Worm (Caenorhabditis elegans) whole organism, L4 larva: ENCODE data around the gene slc-30A9.

Experiments
- D1046.2 ChIP-seq: fragments of 200-800 bp; sonication (Bioruptor generic); IDR thresholded peaks from 2 replicates; pipeline ENCODE4 v1.3.6; 2022; ENCODE audit warnings: missing genetic modification characterization, missing compliant biosample characterization
- F26F4.8 ChIP-seq: fragments of 200-800 bp; sonication (Bioruptor generic); conservative IDR thresholded peaks from 2 replicates; pipeline ENCODE4 v1.3.6; 2022; ENCODE audit warnings: missing genetic modification characterization, missing compliant biosample characterization
- F37D6.2 ChIP-seq: sonication (generic microtip); optimal IDR thresholded peaks from 2 replicates; lab custom pipeline; 2016; ENCODE audit warnings: mild to moderate bottlenecking, missing genetic modification characterization, missing compliant biosample characterization
- F49E8.2 ChIP-seq: sonication (generic microtip); optimal IDR thresholded peaks from 2 replicates; lab custom pipeline; 2016; ENCODE audit warnings: missing compliant biosample characterization, mild to moderate bottlenecking, missing genetic modification characterization, borderline replicate concordance
- ZK546.5 ChIP-seq, 2 experiments: sonication (generic microtip); optimal IDR thresholded peaks; 2 replicates each; lab custom pipeline; 2017; ENCODE audit warnings: missing biosample characterization in 2 of 2, missing genetic modification characterization in 2 of 2
- aha-1 ChIP-seq: fragments of 150-350 bp; peaks from one replicate; lab custom pipeline; 2014; ENCODE audit warnings: missing biosample characterization, missing genetic modification characterization
- aly-2 ChIP-seq: sonication (generic microtip); optimal IDR thresholded peaks from 2 replicates; lab custom pipeline; 2018; ENCODE audit warnings: missing biosample characterization, missing genetic modification characterization
- ceh-32 ChIP-seq: sonication (generic microtip); optimal IDR thresholded peaks from 2 replicates; lab custom pipeline; 2016; ENCODE audit warnings: mild to moderate bottlenecking, missing genetic modification characterization, missing compliant biosample characterization; ENCODE audit not compliant: poor library complexity
- ceh-82 ChIP-seq: sonication (generic microtip); optimal IDR thresholded peaks from 2 replicates; lab custom pipeline; 2017; ENCODE audit warnings: missing biosample characterization, missing genetic modification characterization
- ces-1 ChIP-seq: fragments of 150-350 bp; sonication (generic microtip); optimal IDR thresholded peaks from 4 replicates; lab custom pipeline; 2014; ENCODE audit warnings: missing biosample characterization, missing genetic modification reagents, missing genetic modification characterization
- daf-16 ChIP-seq, 3 experiments: sonication (generic microtip); optimal IDR thresholded peaks; 2 replicates each; lab custom pipeline; 2016 to 2017; ENCODE audit warnings: missing genetic modification characterization in 3 of 3, missing genetic modification reagents in 3 of 3, mild to moderate bottlenecking in 2 of 3, missing compliant biosample characterization in 2 of 3, missing biosample characterization in 1 of 3, moderate library complexity in 1 of 3
- daf-19 ChIP-seq: fragments of 200-800 bp; sonication (Bioruptor generic); conservative IDR thresholded peaks from 2 replicates; pipeline ENCODE4 v1.3.6; 2022; ENCODE audit warnings: missing genetic modification characterization, missing compliant biosample characterization
- dmd-6 ChIP-seq: fragments of 200-800 bp; sonication (Bioruptor generic); IDR thresholded peaks from 2 replicates; pipeline ENCODE4 v1.3.6; 2022; ENCODE audit warnings: missing genetic modification reagents, missing genetic modification characterization, missing compliant biosample characterization
- dve-1 ChIP-seq: sonication (generic microtip); optimal IDR thresholded peaks from 2 replicates; lab custom pipeline; 2017; ENCODE audit warnings: antibody characterized with exemption, mild to moderate bottlenecking, missing genetic modification characterization, missing compliant biosample characterization; ENCODE audit not compliant: insufficient read depth
- egl-43 ChIP-seq: fragments of 200-800 bp; sonication (Bioruptor generic); IDR thresholded peaks from 2 replicates; pipeline ENCODE4 v1.3.6; 2022; ENCODE audit warnings: missing genetic modification reagents, missing genetic modification characterization, missing compliant biosample characterization
- hlh-11 ChIP-seq: fragments of 200-800 bp; sonication (Bioruptor generic); optimal IDR thresholded peaks from 2 replicates; lab custom pipeline; 2018; ENCODE audit warnings: mild to moderate bottlenecking, missing genetic modification characterization, missing compliant biosample characterization
- hlh-30 ChIP-seq: sonication (generic microtip); optimal IDR thresholded peaks from 2 replicates; lab custom pipeline; 2017; ENCODE audit warnings: antibody characterized with exemption, mild to moderate bottlenecking, missing genetic modification characterization, missing compliant biosample characterization; ENCODE audit not compliant: insufficient read depth
- hmg-1.1 ChIP-seq: fragments of 200-800 bp; sonication (Bioruptor generic); IDR thresholded peaks from 2 replicates; pipeline ENCODE4 v1.3.6; 2022; ENCODE audit warnings: missing genetic modification reagents, missing genetic modification characterization, missing compliant biosample characterization
- lim-7 ChIP-seq: fragments of 200-800 bp; sonication (Bioruptor generic); IDR thresholded peaks from 2 replicates; pipeline ENCODE4 v1.3.6; 2022; ENCODE audit warnings: missing genetic modification characterization, missing compliant biosample characterization
- lin-29 ChIP-seq: fragments of 200-800 bp; sonication (Bioruptor generic); IDR thresholded peaks from 2 replicates; pipeline ENCODE4 v1.3.6; 2022; ENCODE audit warnings: missing genetic modification reagents, missing genetic modification characterization, missing compliant biosample characterization
- lin-39 ChIP-seq: fragments of 150-350 bp; optimal IDR thresholded peaks from 2 replicates; lab custom pipeline; 2014; ENCODE audit warnings: missing biosample characterization, missing genetic modification reagents, missing genetic modification characterization
- lsy-2 ChIP-seq, 2 experiments: fragments of 150-350 bp in 1 of 2; sonication (generic microtip) in 1 of 2; optimal IDR thresholded peaks; 2 replicates each; lab custom pipeline; 2014 to 2017; ENCODE audit warnings: missing biosample characterization in 2 of 2, missing genetic modification characterization in 2 of 2
- madf-5 ChIP-seq, 2 experiments: fragments of 200-800 bp; sonication (Bioruptor generic); IDR thresholded peaks; 2 replicates each; pipeline ENCODE4 v1.3.6; 2022; ENCODE audit warnings: missing compliant biosample characterization in 2 of 2, missing genetic modification characterization in 2 of 2
- mes-2 ChIP-seq: sonication (generic microtip); optimal IDR thresholded peaks from 2 replicates; lab custom pipeline; 2016; ENCODE audit warnings: missing genotype, mild to moderate bottlenecking, missing genetic modification characterization, missing compliant biosample characterization; ENCODE audit not compliant: poor library complexity, severe bottlenecking
- mxl-2 ChIP-seq: fragments of 200-800 bp; sonication (Bioruptor generic); conservative IDR thresholded peaks from 2 replicates; pipeline ENCODE4 v1.3.6; 2022; ENCODE audit warnings: missing genetic modification reagents, missing genetic modification characterization, missing compliant biosample characterization
- mxl-3 ChIP-seq: fragments of 200-800 bp; sonication (Bioruptor generic); optimal IDR thresholded peaks from 2 replicates; lab custom pipeline; 2018; ENCODE audit warnings: mild to moderate bottlenecking, missing genetic modification characterization, missing compliant biosample characterization
- nhr-102 ChIP-seq: sonication (generic microtip); optimal IDR thresholded peaks from 2 replicates; lab custom pipeline; 2016; ENCODE audit warnings: mild to moderate bottlenecking, missing genetic modification characterization, moderate library complexity, missing compliant biosample characterization
- nhr-111 ChIP-seq: fragments of 200-800 bp; sonication (Bioruptor generic); optimal IDR thresholded peaks from 2 replicates; lab custom pipeline; 2018; ENCODE audit warnings: mild to moderate bottlenecking, missing genetic modification characterization, missing compliant biosample characterization
- nhr-28 ChIP-seq: fragments of 150-350 bp; optimal IDR thresholded peaks from 2 replicates; lab custom pipeline; 2014; ENCODE audit warnings: missing biosample characterization, missing genetic modification characterization
- nhr-41 ChIP-seq: fragments of 200-800 bp; sonication (Bioruptor generic); IDR thresholded peaks from 2 replicates; pipeline ENCODE4 v1.3.6; 2022; ENCODE audit warnings: missing genetic modification reagents, missing genetic modification characterization, missing compliant biosample characterization
- nhr-48 ChIP-seq: sonication (generic microtip); optimal IDR thresholded peaks from 2 replicates; lab custom pipeline; 2016; ENCODE audit warnings: mild to moderate bottlenecking, missing genetic modification characterization, missing compliant biosample characterization
- nhr-77 ChIP-seq: fragments of 150-350 bp; optimal IDR thresholded peaks from 2 replicates; lab custom pipeline; 2014; ENCODE audit warnings: missing biosample characterization, missing genetic modification characterization
- pha-4 ChIP-seq, 2 experiments: fragments of 150-350 bp in 1 of 2; fragments of 200-800 bp in 1 of 2; sonication (Bioruptor generic) in 1 of 2; IDR thresholded peaks in 1 of 2; optimal IDR thresholded peaks in 1 of 2; 2 replicates each; pipeline versions ENCODE4 v1.3.6 to Lab custom; 2014 to 2022; ENCODE audit warnings: missing genetic modification characterization in 2 of 2, missing genetic modification reagents in 2 of 2, missing biosample characterization in 1 of 2, missing compliant biosample characterization in 1 of 2
- pqm-1 ChIP-seq: sonication (generic microtip); optimal IDR thresholded peaks from 2 replicates; lab custom pipeline; 2017; ENCODE audit warnings: missing biosample characterization, missing genetic modification characterization
- skn-1 ChIP-seq: fragments of 150-350 bp; optimal IDR thresholded peaks from 2 replicates; lab custom pipeline; 2014; ENCODE audit warnings: missing biosample characterization, missing genetic modification characterization
- spr-1 ChIP-seq: sonication (generic microtip); optimal IDR thresholded peaks from 2 replicates; lab custom pipeline; 2016; ENCODE audit warnings: mild to moderate bottlenecking, missing genetic modification characterization, missing compliant biosample characterization
- spr-3 ChIP-seq: fragments of 200-800 bp; sonication (Bioruptor generic); optimal IDR thresholded peaks from 2 replicates; lab custom pipeline; 2018; ENCODE audit warnings: mild to moderate bottlenecking, missing genetic modification characterization, missing compliant biosample characterization
- tra-1 ChIP-seq: fragments of 200-800 bp; sonication (Bioruptor generic); IDR thresholded peaks from 2 replicates; pipeline ENCODE4 v1.3.6; 2022; ENCODE audit warnings: missing genetic modification reagents, missing genetic modification characterization, missing compliant biosample characterization
- unc-62 ChIP-seq, 3 experiments: fragments of 150-350 bp in 1 of 3; sonication (generic microtip); optimal IDR thresholded peaks in 2 of 3; peaks in 1 of 3; 1 replicate in 1 of 3; 2 replicates in 2 of 3; lab custom pipeline; 2014 to 2017; ENCODE audit warnings: missing biosample characterization in 3 of 3, missing genetic modification characterization in 3 of 3, missing genetic modification reagents in 3 of 3, missing genotype in 1 of 3
- zip-2 ChIP-seq: fragments of 150-350 bp; optimal IDR thresholded peaks from 2 replicates; lab custom pipeline; 2014; ENCODE audit warnings: missing biosample characterization, missing genetic modification characterization
- ztf-11 ChIP-seq: fragments of 150-350 bp; optimal IDR thresholded peaks from 2 replicates; lab custom pipeline; 2014; ENCODE audit warnings: missing biosample characterization, missing genetic modification characterization

The slc-30A9 gene

DNA sequence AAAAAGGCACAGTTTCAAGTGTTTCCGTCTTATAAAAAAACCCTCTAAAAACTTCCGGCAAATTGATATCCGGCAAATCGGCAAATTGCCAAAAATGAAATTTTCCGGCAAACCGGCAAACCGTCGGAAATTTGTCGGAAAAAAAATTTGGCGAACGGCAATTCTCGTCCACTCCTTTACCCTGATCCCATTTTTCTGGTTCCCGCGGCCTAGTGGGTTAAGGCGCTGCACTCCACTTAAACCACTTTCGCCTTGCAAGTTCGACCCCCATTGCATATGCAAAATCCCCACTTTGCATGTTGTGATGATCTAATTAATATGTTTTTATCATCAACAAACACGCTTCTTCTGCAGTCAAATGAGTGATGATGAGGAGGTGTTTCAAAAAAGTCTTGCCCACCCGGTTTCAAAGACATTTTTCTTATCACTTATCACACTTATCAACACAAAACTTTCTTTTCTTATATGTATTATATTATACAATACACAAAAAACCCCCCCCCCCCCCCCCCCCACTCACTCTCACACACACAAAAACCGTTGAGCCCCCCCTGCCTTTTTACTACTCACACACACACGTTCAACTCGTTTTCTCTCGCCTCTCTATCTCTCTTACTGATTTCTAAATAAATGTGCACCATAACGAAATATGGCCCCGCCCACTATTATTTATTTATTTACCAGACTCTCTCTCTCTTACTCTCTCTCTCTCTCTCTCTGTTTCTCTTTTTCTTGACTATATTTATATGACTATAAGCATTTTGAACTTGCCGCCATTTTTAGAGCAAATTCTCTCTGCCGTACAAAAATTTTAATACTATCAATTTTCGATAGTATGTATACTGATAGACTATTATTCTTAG is 45.7 kb downstream of the slc-30A9 start (continued):
- TF ChIP-seq spr-3 (GFP tag; lab: Kevin White, UChicago) (no peak), pqm-1 (tag; lab: Kevin White, UChicago) (peak; percentile 16), skn-1 (tag; lab: Kevin White, UChicago) (no peak), nhr-48 (tag; lab: Kevin White, UChicago) (no peak), hlh-30 (tag; lab: Kevin White, UChicago) (no peak), ZK546.5 (tag; optimal IDR thresholded peaks at IDR 0.05; lab: Kevin White, UChicago) (no peak), zip-2 (tag; lab: Kevin White, UChicago) (no peak), ztf-11 (no peak)

DNA sequence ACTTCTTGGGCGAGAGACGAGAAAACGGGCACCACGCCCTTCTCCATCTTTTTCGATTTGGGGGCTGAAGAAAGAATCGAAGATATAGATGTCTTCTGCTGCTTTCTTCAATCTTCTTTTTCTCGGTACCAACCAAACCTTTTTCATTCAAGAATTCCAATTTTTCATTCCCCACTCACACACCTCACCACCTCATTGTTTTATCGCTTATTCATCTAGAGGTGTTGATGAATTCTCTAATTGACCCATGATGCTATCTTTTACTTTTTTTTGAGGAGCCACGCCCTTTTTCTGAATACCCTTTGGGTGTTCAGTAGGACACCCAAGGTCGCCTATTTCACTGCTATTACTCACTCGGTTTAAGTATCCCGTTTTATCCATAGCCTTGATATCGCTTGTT is 47.1 kb downstream of the slc-30A9 start:
- TF ChIP-seq nhr-111, result no peak
- no peak for TF ChIP-seq pha-4 (GFP tag; IDR thresholded peaks at IDR 0.05; lab: Robert Waterston, UW)
- no peak for TF ChIP-seq pha-4 (tag; optimal IDR thresholded peaks at IDR 0.05; lab: Kevin White, UChicago)
- no peak for TF ChIP-seq egl-43
- TF ChIP-seq ceh-32 (tag; lab: Kevin White, UChicago), result no peak
- TF ChIP-seq unc-62 (GFP tag; optimal IDR thresholded peaks at IDR 0.05 in 1 of 2; lab: Kevin White, UChicago), result peak in 1 of 2 experiments; percentile 28
- no peak for TF ChIP-seq unc-62 (tag; optimal IDR thresholded peaks at IDR 0.05; lab: Kevin White, UChicago)
- TF ChIP-seq mxl-2 (GFP tag; lab: Robert Waterston, UW), result no peak
- no peak for TF ChIP-seq F49E8.2
- TF ChIP-seq, all 104 proteins: peak for 1

DNA sequence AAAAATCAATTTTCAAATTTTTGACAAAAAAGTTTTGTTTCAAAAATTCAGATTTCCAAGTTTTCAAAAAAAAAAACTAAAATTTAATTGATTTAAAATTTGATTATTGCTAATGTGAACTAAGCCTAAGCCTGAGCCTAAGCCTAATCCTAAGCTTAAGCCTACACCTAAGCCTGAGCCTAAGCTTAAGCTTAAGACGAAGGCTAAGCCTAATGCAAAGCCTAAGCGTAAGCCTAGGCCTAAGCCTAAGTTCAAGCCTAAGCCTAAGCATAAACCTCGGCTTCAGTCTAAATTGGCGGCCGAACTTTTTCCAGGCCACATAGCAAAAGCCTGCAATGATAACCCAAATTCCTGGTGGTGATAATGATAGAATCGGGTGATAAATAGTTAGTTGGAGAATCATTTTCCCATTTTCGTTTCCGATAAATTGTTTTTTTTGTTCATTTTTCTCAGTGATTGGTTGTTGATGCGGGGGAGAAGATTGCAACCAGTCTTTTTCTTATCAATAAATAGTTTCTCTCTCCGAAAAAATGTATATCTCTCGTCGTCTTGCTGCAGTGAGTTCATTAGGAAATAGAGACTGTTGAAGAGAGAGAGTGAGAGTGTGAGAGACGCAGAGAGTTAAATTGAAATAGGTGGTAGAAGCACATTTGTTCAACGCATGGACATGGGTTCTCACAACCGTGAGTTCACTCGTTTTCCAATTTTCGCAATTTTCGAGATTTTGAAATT is 51.3 kb downstream of the slc-30A9 start:
- TF ChIP-seq aly-2 (tag; lab: Kevin White, UChicago), result no peak
- no peak for TF ChIP-seq nhr-48 (tag; lab: Kevin White, UChicago)
- peak; percentile 78 for TF ChIP-seq nhr-28 (tag; lab: Kevin White, UChicago)
- TF ChIP-seq hmg-1.1 (GFP tag; lab: Robert Waterston, UW), result no peak
- TF ChIP-seq lim-7, result no peak
- TF ChIP-seq skn-1 (tag; lab: Kevin White, UChicago), result no peak
- TF ChIP-seq aha-1 (tag; lab: Kevin White, UChicago), result peak; percentile 52
- no peak for TF ChIP-seq F26F4.8
- no peak for TF ChIP-seq ceh-82 (tag; lab: Kevin White, UChicago)
- peak; percentile 66 for TF ChIP-seq hlh-11 (tag; lab: Kevin White, UChicago)
- TF ChIP-seq tra-1 (GFP tag; lab: Robert Waterston, UW), result 0 out of 2 replicates have a peak, but pooled peaks have one; percentile 10
- no peak for TF ChIP-seq dve-1
- TF ChIP-seq mxl-2 (GFP tag; lab: Robert Waterston, UW), result no peak
- TF ChIP-seq D1046.2 (GFP tag; lab: Robert Waterston, UW), result no peak
- peak; percentile 56 for TF ChIP-seq mxl-3 (GFP tag; lab: Kevin White, UChicago)
- no peak for TF ChIP-seq madf-5 (GFP tag; IDR thresholded peaks at IDR 0.05; lab: Robert Waterston, UW)
- no peak for TF ChIP-seq lin-39
- no peak for TF ChIP-seq daf-16 (GFP tag; optimal IDR thresholded peaks at IDR 0.05; lab: Kevin White, UChicago)
- peak; percentile 75 for TF ChIP-seq daf-16 (tag; optimal IDR thresholded peaks at IDR 0.05; lab: Kevin White, UChicago)
- TF ChIP-seq nhr-102 (tag; lab: Kevin White, UChicago), result no peak
- TF ChIP-seq zip-2 (tag; lab: Kevin White, UChicago), result no peak
- no peak for TF ChIP-seq ces-1 (GFP tag; lab: Kevin White, UChicago)
- TF ChIP-seq nhr-41 (GFP tag; lab: Robert Waterston, UW), result no peak
- TF ChIP-seq pqm-1 (tag; lab: Kevin White, UChicago), result peak; percentile 82
- TF ChIP-seq spr-1, result no peak
- peak; percentile 40; the same call in 1 of the 2 replicates for TF ChIP-seq dmd-6
- TF ChIP-seq lsy-2 (tag; optimal IDR thresholded peaks at IDR 0.05; lab: Kevin White, UChicago), result no peak
- no peak for TF ChIP-seq pha-4 (GFP tag; IDR thresholded peaks at IDR 0.05; lab: Robert Waterston, UW)
- no peak for TF ChIP-seq pha-4 (tag; optimal IDR thresholded peaks at IDR 0.05; lab: Kevin White, UChicago)
- no peak for TF ChIP-seq daf-19 (GFP tag; lab: Robert Waterston, UW)
- TF ChIP-seq mes-2 (tag; lab: Kevin White, UChicago), result peak; percentile 11
- TF ChIP-seq F37D6.2 (tag; lab: Kevin White, UChicago), result no peak
- TF ChIP-seq lin-29 (GFP tag; lab: Robert Waterston, UW), result no peak
- TF ChIP-seq nhr-77 (tag; lab: Kevin White, UChicago), result peak; percentile 28
- TF ChIP-seq ZK546.5 (tag; optimal IDR thresholded peaks at IDR 0.05; lab: Kevin White, UChicago), result no peak
- TF ChIP-seq nhr-111, result no peak
